Worm (Caenorhabditis elegans) whole organism, young adult: ENCODE data around the gene Y59H11AM.4.

Source experiments
- B0035.1 ChIP-seq: sonication (generic microtip); optimal IDR thresholded peaks from 2 replicates; lab custom pipeline; 2016; ENCODE audit warnings: missing genetic modification characterization, mild to moderate bottlenecking, missing compliant biosample characterization, missing genotype, missing genetic modification reagents
- F22D6.2 ChIP-seq: sonication (generic microtip); optimal IDR thresholded peaks from 2 replicates; lab custom pipeline; 2016; ENCODE audit warnings: mild to moderate bottlenecking, missing genetic modification characterization, missing compliant biosample characterization
- F33H1.4 ChIP-seq: fragments of 200-800 bp; sonication (Bioruptor generic); IDR thresholded peaks from 2 replicates; pipeline ENCODE4 v1.3.6; 2022; ENCODE audit warnings: missing genetic modification reagents, missing genetic modification characterization, missing compliant biosample characterization
- F37B4.10 ChIP-seq: fragments of 200-800 bp; sonication (Bioruptor generic); IDR thresholded peaks from 2 replicates; pipeline ENCODE4 v1.3.6; 2022; ENCODE audit warnings: missing genetic modification characterization, missing compliant biosample characterization
- F49E8.2 ChIP-seq: sonication (generic microtip); optimal IDR thresholded peaks from 3 replicates; lab custom pipeline; 2017; ENCODE audit warnings: missing genetic modification characterization, mild to moderate bottlenecking, missing compliant biosample characterization, antibody characterized with exemption, moderate library complexity; ENCODE audit not compliant: insufficient read depth
- F52B5.7 ChIP-seq: sonication (generic microtip); optimal IDR thresholded peaks from 2 replicates; lab custom pipeline; 2016; ENCODE audit warnings: mild to moderate bottlenecking, missing genetic modification characterization, missing compliant biosample characterization
- F55B11.4 ChIP-seq: sonication (generic microtip); optimal IDR thresholded peaks from 2 replicates; lab custom pipeline; 2016; ENCODE audit warnings: missing compliant biosample characterization, missing genetic modification characterization, borderline replicate concordance; ENCODE audit not compliant: insufficient read depth
- T07F8.4 ChIP-seq: sonication (generic microtip); optimal IDR thresholded peaks from 2 replicates; lab custom pipeline; 2016; ENCODE audit warnings: mild to moderate bottlenecking, missing genetic modification characterization, moderate library complexity, missing compliant biosample characterization
- Y53F4B.3 ChIP-seq: fragments of 200-800 bp; sonication (Bioruptor generic); IDR thresholded peaks from 2 replicates; pipeline ENCODE4 v1.3.6; 2022; ENCODE audit warnings: missing genetic modification reagents, missing genetic modification characterization, missing compliant biosample characterization
- Y56A3A.18 ChIP-seq: fragments of 200-800 bp; sonication (Bioruptor generic); IDR thresholded peaks from 2 replicates; pipeline ENCODE4 v1.3.6; 2022; ENCODE audit warnings: missing genetic modification reagents, missing genetic modification characterization, missing compliant biosample characterization
- Y79H2A.3 ChIP-seq: fragments of 200-800 bp; sonication (Bioruptor generic); conservative IDR thresholded peaks from 2 replicates; pipeline ENCODE4 v1.3.6; 2022; ENCODE audit warnings: missing genetic modification reagents, missing genetic modification characterization, missing compliant biosample characterization
- athp-1 ChIP-seq: sonication (generic microtip); optimal IDR thresholded peaks from 2 replicates; lab custom pipeline; 2017; ENCODE audit warnings: mild to moderate bottlenecking, missing genetic modification characterization, missing compliant biosample characterization
- cebp-1 ChIP-seq, 2 experiments: fragments of 200-800 bp in 1 of 2; sonication (Bioruptor generic) in 1 of 2; sonication (generic microtip) in 1 of 2; IDR thresholded peaks in 1 of 2; optimal IDR thresholded peaks in 1 of 2; 2 replicates each; pipeline versions ENCODE4 v1.3.6 to Lab custom; 2017 to 2022; ENCODE audit warnings: missing compliant biosample characterization in 2 of 2, missing genetic modification characterization in 2 of 2, mild to moderate bottlenecking in 1 of 2, missing genetic modification reagents in 1 of 2, moderate library complexity in 1 of 2
- cebp-2 ChIP-seq: fragments of 200-800 bp; sonication (Bioruptor generic); IDR thresholded peaks from 2 replicates; pipeline ENCODE4 v1.3.6; 2022; ENCODE audit warnings: missing genetic modification characterization, missing compliant biosample characterization
- ceh-100 ChIP-seq: fragments of 200-800 bp; sonication (Bioruptor generic); IDR thresholded peaks from 2 replicates; pipeline ENCODE4 v1.3.6; 2022; ENCODE audit warnings: missing genetic modification reagents, missing genetic modification characterization, missing compliant biosample characterization
- ceh-27 ChIP-seq: fragments of 200-800 bp; sonication (Bioruptor generic); optimal IDR thresholded peaks from 2 replicates; lab custom pipeline; 2018; ENCODE audit warnings: mild to moderate bottlenecking, missing genetic modification characterization, moderate library complexity, missing compliant biosample characterization
- ceh-79 ChIP-seq: sonication (generic microtip); optimal IDR thresholded peaks from 2 replicates; lab custom pipeline; 2017; ENCODE audit warnings: mild to moderate bottlenecking, missing genetic modification characterization, missing compliant biosample characterization
- ceh-91 ChIP-seq: fragments of 200-800 bp; sonication (Bioruptor generic); IDR thresholded peaks from 2 replicates; pipeline ENCODE4 v1.3.6; 2022; ENCODE audit warnings: missing genetic modification reagents, missing genetic modification characterization, missing compliant biosample characterization
- efl-1 ChIP-seq: fragments of 150-350 bp; optimal IDR thresholded peaks from 2 replicates; lab custom pipeline; 2014; ENCODE audit warnings: missing biosample characterization, missing genetic modification reagents, missing genetic modification characterization
- egl-18 ChIP-seq: fragments of 200-800 bp; sonication (Bioruptor generic); IDR thresholded peaks from 2 replicates; pipeline ENCODE4 v1.3.6; 2022; ENCODE audit warnings: missing genetic modification reagents, missing genetic modification characterization, missing compliant biosample characterization
- egrh-3 ChIP-seq: fragments of 200-800 bp; sonication (Bioruptor generic); IDR thresholded peaks from 2 replicates; pipeline ENCODE4 v1.3.6; 2022; ENCODE audit warnings: missing genetic modification reagents, missing genetic modification characterization, missing compliant biosample characterization
- ekl-4 ChIP-seq: fragments of 200-800 bp; sonication (Bioruptor generic); IDR thresholded peaks from 2 replicates; pipeline ENCODE4 v1.3.6; 2022; ENCODE audit warnings: missing genetic modification reagents, missing genetic modification characterization, missing compliant biosample characterization
- him-1 ChIP-seq: sonication (generic microtip); optimal IDR thresholded peaks from 2 replicates; lab custom pipeline; 2016; ENCODE audit warnings: missing genotype, missing genetic modification reagents, missing genetic modification characterization, missing compliant biosample characterization
- hmg-1.2 ChIP-seq: fragments of 200-800 bp; sonication (Bioruptor generic); IDR thresholded peaks from 2 replicates; pipeline ENCODE4 v1.3.6; 2022; ENCODE audit warnings: missing genetic modification reagents, missing genetic modification characterization, missing compliant biosample characterization
- hsf-1 ChIP-seq: fragments of 200-800 bp; sonication (Bioruptor generic); IDR thresholded peaks from 2 replicates; pipeline ENCODE4 v1.3.6; 2022; ENCODE audit warnings: missing genetic modification reagents, missing genetic modification characterization, missing compliant biosample characterization
- lag-1 ChIP-seq: fragments of 200-800 bp; sonication (Bioruptor generic); IDR thresholded peaks from 2 replicates; pipeline ENCODE4 v1.3.6; 2022; ENCODE audit warnings: missing genetic modification reagents, missing genetic modification characterization, missing compliant biosample characterization
- let-607 ChIP-seq, 2 experiments: fragments of 200-800 bp in 1 of 2; sonication (Bioruptor generic) in 1 of 2; sonication (generic microtip) in 1 of 2; optimal IDR thresholded peaks; 2 replicates each; lab custom pipeline; 2016 to 2018; ENCODE audit warnings: mild to moderate bottlenecking in 2 of 2, missing compliant biosample characterization in 2 of 2, missing genetic modification characterization in 2 of 2, moderate library complexity in 2 of 2, missing genotype in 1 of 2
- lin-26 ChIP-seq: fragments of 200-800 bp; sonication (Bioruptor generic); IDR thresholded peaks from 2 replicates; pipeline ENCODE4 v1.3.6; 2022; ENCODE audit warnings: missing genetic modification reagents, missing genetic modification characterization, missing compliant biosample characterization
- lsy-27 ChIP-seq: sonication (generic microtip); optimal IDR thresholded peaks from 2 replicates; lab custom pipeline; 2017; ENCODE audit warnings: missing genetic modification characterization, mild to moderate bottlenecking, missing compliant biosample characterization, antibody characterized with exemption, missing genotype, borderline replicate concordance; ENCODE audit not compliant: insufficient read depth
- madf-10 ChIP-seq: sonication (generic microtip); optimal IDR thresholded peaks from 2 replicates; lab custom pipeline; 2016; ENCODE audit warnings: mild to moderate bottlenecking, missing genetic modification characterization, missing compliant biosample characterization
- madf-3 ChIP-seq: fragments of 200-800 bp; sonication (Bioruptor generic); IDR thresholded peaks from 2 replicates; pipeline ENCODE4 v1.3.6; 2022; ENCODE audit warnings: missing genetic modification reagents, missing genetic modification characterization, missing compliant biosample characterization
- mcd-1 ChIP-seq: fragments of 200-800 bp; sonication (Bioruptor generic); IDR thresholded peaks from 2 replicates; pipeline ENCODE4 v1.3.6; 2022; ENCODE audit warnings: missing genetic modification reagents, missing genetic modification characterization, missing compliant biosample characterization
- nfya-2 ChIP-seq: fragments of 200-800 bp; sonication (Bioruptor generic); IDR thresholded peaks from 2 replicates; pipeline ENCODE4 v1.3.6; 2022; ENCODE audit warnings: missing genetic modification reagents, missing genetic modification characterization, missing compliant biosample characterization
- nfyb-1 ChIP-seq: fragments of 200-800 bp; sonication (Bioruptor generic); IDR thresholded peaks from 2 replicates; pipeline ENCODE4 v1.3.6; 2022; ENCODE audit warnings: missing genetic modification reagents, missing genetic modification characterization, missing compliant biosample characterization
- nhr-179 ChIP-seq: sonication (generic microtip); optimal IDR thresholded peaks from 2 replicates; lab custom pipeline; 2016; ENCODE audit warnings: mild to moderate bottlenecking, missing genetic modification characterization, missing compliant biosample characterization
- repo-1 ChIP-seq: sonication (generic microtip); optimal IDR thresholded peaks from 2 replicates; lab custom pipeline; 2017; ENCODE audit warnings: mild to moderate bottlenecking, missing genetic modification characterization, missing compliant biosample characterization
- snpc-3.4 ChIP-seq: sonication (generic microtip); optimal IDR thresholded peaks from 2 replicates; lab custom pipeline; 2017; ENCODE audit warnings: missing genetic modification characterization, mild to moderate bottlenecking, missing compliant biosample characterization, antibody characterized with exemption, moderate library complexity, missing genotype, missing genetic modification reagents
- snpc-4 ChIP-seq, 5 experiments: fragments of 150-350 bp in 1 of 5; sonication (generic microtip) in 4 of 5; optimal IDR thresholded peaks; 2 replicates each; lab custom pipeline; 2014 to 2018; ENCODE audit warnings: missing genetic modification characterization in 5 of 5, missing biosample characterization in 3 of 5, antibody characterized with exemption in 2 of 5, mild to moderate bottlenecking in 2 of 5, missing compliant biosample characterization in 2 of 5, missing genotype in 2 of 5, moderate library complexity in 2 of 5, missing genetic modification reagents in 1 of 5
- unc-62 ChIP-seq: fragments of 150-350 bp; optimal IDR thresholded peaks from 2 replicates; lab custom pipeline; 2014; ENCODE audit warnings: missing biosample characterization, missing genetic modification reagents, missing genetic modification characterization
- zfh-2 ChIP-seq: fragments of 200-800 bp; sonication (Bioruptor generic); conservative IDR thresholded peaks from 2 replicates; pipeline ENCODE4 v1.3.6; 2022; ENCODE audit warnings: missing genetic modification reagents, missing genetic modification characterization, missing compliant biosample characterization
- zim-3 ChIP-seq: sonication (generic microtip); optimal IDR thresholded peaks from 2 replicates; lab custom pipeline; 2017; ENCODE audit warnings: mild to moderate bottlenecking, missing genetic modification characterization, moderate library complexity, missing compliant biosample characterization
- ztf-3 ChIP-seq: fragments of 200-800 bp; sonication (Bioruptor generic); optimal IDR thresholded peaks from 2 replicates; lab custom pipeline; 2018; ENCODE audit warnings: mild to moderate bottlenecking, missing genetic modification characterization, missing compliant biosample characterization
- ztf-6 ChIP-seq: fragments of 200-800 bp; sonication (Bioruptor generic); IDR thresholded peaks from 2 replicates; pipeline ENCODE4 v1.3.6; 2022; ENCODE audit warnings: missing genetic modification reagents, missing genetic modification characterization, missing compliant biosample characterization

Y59H11AM.4 gene

ce11 chrIV:8602877-8603276 is 32.7 kb upstream of the Y59H11AM.4 start, which contains the start of gene Y59H11AR.10:
TSS of gene Y59H11AR.10 (plus strand) at chrIV:8603177.
- TF ChIP-seq snpc-3.4 (tag; lab: Kevin White, UChicago): no peak
- TF ChIP-seq F22D6.2 (tag; lab: Kevin White, UChicago): no peak
- TF ChIP-seq ztf-6 (GFP tag; lab: Robert Waterston, UW): no peak
- TF ChIP-seq nhr-179 (tag; lab: Kevin White, UChicago): no peak
- no peak for TF ChIP-seq mcd-1 (GFP tag; lab: Robert Waterston, UW)
- no peak for TF ChIP-seq him-1 (tag; lab: Kevin White, UChicago)
- no peak for TF ChIP-seq Y56A3A.18
- TF ChIP-seq athp-1 (tag; lab: Kevin White, UChicago): no peak
- TF ChIP-seq F55B11.4: no peak
- no peak for TF ChIP-seq ekl-4 (GFP tag; lab: Robert Waterston, UW)
- TF ChIP-seq madf-10 (tag; lab: Kevin White, UChicago): no peak
- TF ChIP-seq lin-26: no peak
- TF ChIP-seq unc-62 (GFP tag; lab: Kevin White, UChicago): no peak
- TF ChIP-seq hsf-1 (GFP tag; lab: Robert Waterston, UW): no peak
- TF ChIP-seq T07F8.4 (tag; lab: Kevin White, UChicago): no peak

DNA sequence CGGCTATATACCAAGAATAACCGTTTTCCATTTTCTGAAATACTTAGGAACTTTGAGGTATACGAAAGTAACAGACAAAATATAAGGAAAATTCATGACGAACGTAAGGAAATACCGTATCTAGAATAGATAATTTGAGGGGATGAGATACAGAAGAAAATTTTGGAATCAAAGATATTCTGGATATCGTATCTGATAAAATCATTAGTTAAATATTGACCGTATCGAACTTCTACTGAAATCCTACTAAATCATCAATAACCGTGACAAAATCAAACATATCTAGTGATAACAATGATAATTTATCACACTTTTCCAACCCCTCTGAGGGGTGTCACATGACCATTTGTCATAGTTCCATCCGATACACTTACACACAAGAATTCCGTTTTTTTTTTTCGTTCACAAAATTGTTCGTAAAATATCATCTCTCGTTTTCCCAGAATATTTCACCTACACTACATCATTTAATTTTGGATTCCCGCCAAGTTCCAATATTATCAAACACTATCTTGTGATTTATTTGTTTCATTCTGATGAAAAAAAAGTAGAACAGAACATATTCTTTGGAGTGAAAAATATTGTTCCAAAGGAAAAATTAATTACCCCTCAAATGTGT is 30.7 kb upstream of the Y59H11AM.4 start, which contains the start of gene Y59H11AR.4:
Gene Y59H11AR.4, minus strand, starts transcription at position 51 of the 619 bp plus-strand sequence.
- TF ChIP-seq ztf-3 (GFP tag; lab: Kevin White, UChicago) (no peak), repo-1 (tag; lab: Kevin White, UChicago) (no peak), egl-18 (GFP tag; lab: Robert Waterston, UW) (no peak), him-1 (tag; lab: Kevin White, UChicago) (no peak), ceh-91 (no peak), zim-3 (no peak), egrh-3 (GFP tag; lab: Robert Waterston, UW) (no peak), nfyb-1 (GFP tag; lab: Robert Waterston, UW) (no peak), nhr-179 (tag; lab: Kevin White, UChicago) (no peak), F55B11.4 (no peak), ceh-79 (no peak), lag-1 (GFP tag; lab: Robert Waterston, UW) (no peak), zfh-2 (GFP tag; lab: Robert Waterston, UW) (no peak), cebp-2 (GFP tag; lab: Robert Waterston, UW) (no peak), Y79H2A.3 (GFP tag; lab: Robert Waterston, UW) (no peak), efl-1 (no peak), F49E8.2 (no peak)

DNA sequence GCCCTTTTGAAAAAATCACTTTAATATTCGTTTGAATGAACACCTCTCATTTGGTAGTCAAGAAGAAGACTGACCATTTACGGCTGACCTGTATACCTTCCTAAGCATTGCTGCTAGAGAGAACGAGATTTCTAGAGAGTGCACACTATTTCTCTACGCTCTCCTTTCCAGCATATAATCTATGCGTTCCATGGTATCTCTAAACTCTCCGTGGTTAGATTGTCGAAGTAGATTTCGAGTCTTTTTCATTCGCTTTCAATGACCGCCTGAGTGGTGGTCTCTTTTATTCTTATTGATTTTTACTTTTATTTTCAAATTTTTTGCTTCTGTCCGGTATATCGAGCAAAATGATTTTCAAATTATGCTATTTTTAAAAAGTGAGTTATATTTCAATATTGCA is 27.4 kb upstream of the Y59H11AM.4 start:
- TF ChIP-seq hmg-1.2 (GFP tag; lab: Robert Waterston, UW) (no peak; the same call in 1 of the 2 replicates), Y53F4B.3 (GFP tag; lab: Robert Waterston, UW) (no peak), let-607 (tag; optimal IDR thresholded peaks at IDR 0.05; lab: Kevin White, UChicago) (no peak), athp-1 (tag; lab: Kevin White, UChicago) (no peak), snpc-4 (GFP tag; optimal IDR thresholded peaks at IDR 0.05; lab: Kevin White, UChicago) (no peak), snpc-4 (tag; optimal IDR thresholded peaks at IDR 0.05; lab: Kevin White, UChicago) (no peak), F37B4.10 (GFP tag; lab: Robert Waterston, UW) (no peak), ceh-27 (GFP tag; lab: Kevin White, UChicago) (no peak), nfya-2 (no peak), ceh-100 (GFP tag; lab: Robert Waterston, UW) (no peak), zfh-2 (GFP tag; lab: Robert Waterston, UW) (no peak), F52B5.7 (tag; lab: Kevin White, UChicago) (no peak), Y56A3A.18 (no peak), madf-3 (GFP tag; lab: Robert Waterston, UW) (no peak), lsy-27 (tag; lab: Kevin White, UChicago) (no peak), B0035.1 (tag; lab: Kevin White, UChicago) (no peak), cebp-1 (GFP tag; IDR thresholded peaks at IDR 0.05; lab: Robert Waterston, UW) (no peak), cebp-1 (tag; optimal IDR thresholded peaks at IDR 0.05; lab: Kevin White, UChicago) (no peak), F33H1.4 (GFP tag; lab: Robert Waterston, UW) (no peak)
